Fruit fly (Drosophila melanogaster) whole organism, embryonic: ENCODE measurements around the gene hiro.

Source experiments
- B-H1 ChIP-seq: fragments of 200-800 bp; sonication (Bioruptor generic); IDR thresholded peaks from 3 replicates; pipeline ENCODE4 v1.3.6; 2022; ENCODE audit warnings: missing biosample characterization, missing genetic modification characterization
- Bteb2 ChIP-seq: fragments of 200-800 bp; sonication (Bioruptor generic); optimal IDR thresholded peaks from 2 replicates; lab custom pipeline; 2016; ENCODE audit warnings: missing biosample characterization, missing genetic modification characterization
- CG10462 ChIP-seq: fragments of 200-800 bp; sonication (Bioruptor generic); optimal IDR thresholded peaks from 2 replicates; lab custom pipeline; 2016; ENCODE audit warnings: missing biosample characterization, missing genetic modification characterization
- CG11723 ChIP-seq: fragments of 200-800 bp; sonication (Bioruptor generic); optimal IDR thresholded peaks from 2 replicates; lab custom pipeline; 2017; ENCODE audit warnings: missing biosample characterization, mild to moderate bottlenecking, missing genetic modification characterization
- CG12219 ChIP-seq: fragments of 200-800 bp; sonication (Bioruptor generic); optimal IDR thresholded peaks from 3 replicates; lab custom pipeline; 2018; ENCODE audit warnings: missing biosample characterization, mild to moderate bottlenecking, missing genetic modification characterization
- CG12659 ChIP-seq: fragments of 200-800 bp; sonication (Bioruptor generic); optimal IDR thresholded peaks from 3 replicates; lab custom pipeline; 2017; ENCODE audit warnings: mild to moderate bottlenecking, missing biosample characterization, missing genetic modification reagents, missing genetic modification characterization
- CG12744 ChIP-seq: fragments of 200-800 bp; sonication (Bioruptor generic); optimal IDR thresholded peaks from 2 replicates; lab custom pipeline; 2016; ENCODE audit warnings: missing biosample characterization, missing genetic modification characterization
- CG13296 ChIP-seq: fragments of 200-800 bp; sonication (Bioruptor generic); optimal IDR thresholded peaks from 3 replicates; lab custom pipeline; 2018; ENCODE audit warnings: missing biosample characterization, mild to moderate bottlenecking, missing genetic modification characterization
- CG1602 ChIP-seq: fragments of 200-800 bp; sonication (Bioruptor generic); optimal IDR thresholded peaks from 3 replicates; lab custom pipeline; 2016; ENCODE audit warnings: missing biosample characterization, missing genetic modification characterization
- CG18599 ChIP-seq: fragments of 200-800 bp; sonication (Bioruptor generic); optimal IDR thresholded peaks from 3 replicates; lab custom pipeline; 2017; ENCODE audit warnings: missing biosample characterization, missing genetic modification characterization, mild to moderate bottlenecking, moderate library complexity, missing genetic modification reagents
- CG2116 ChIP-seq: fragments of 200-800 bp; sonication (Bioruptor generic); optimal IDR thresholded peaks from 3 replicates; lab custom pipeline; 2018; ENCODE audit warnings: missing biosample characterization, mild to moderate bottlenecking, missing genetic modification characterization
- CG31441 ChIP-seq: fragments of 200-800 bp; sonication (Bioruptor generic); IDR thresholded peaks from 2 replicates; pipeline ENCODE4 v1.3.6; 2022; ENCODE audit warnings: missing biosample characterization, missing genetic modification characterization
- CG34376 ChIP-seq: fragments of 200-800 bp; sonication (Bioruptor generic); optimal IDR thresholded peaks from 2 replicates; lab custom pipeline; 2018; ENCODE audit warnings: missing biosample characterization, mild to moderate bottlenecking, missing genetic modification characterization
- CG3726 ChIP-seq: fragments of 200-800 bp; sonication (Bioruptor generic); IDR thresholded peaks from 3 replicates; pipeline ENCODE4, ENCODE4 v1.3.6; 2022; ENCODE audit warnings: missing biosample characterization, missing genetic modification characterization
- CG4360 ChIP-seq: fragments of 200-800 bp; sonication (Bioruptor generic); IDR thresholded peaks from 2 replicates; pipeline ENCODE4 v1.3.6; 2022; ENCODE audit warnings: missing biosample characterization, missing genetic modification characterization
- CG4617 ChIP-seq: fragments of 200-800 bp; sonication (Bioruptor generic); optimal IDR thresholded peaks from 3 replicates; lab custom pipeline; 2016; ENCODE audit warnings: missing biosample characterization, missing genetic modification characterization, borderline replicate concordance
- CG4730 ChIP-seq: fragments of 200-800 bp; sonication (Bioruptor generic); IDR thresholded peaks from 2 replicates; pipeline ENCODE4 v1.3.6; 2022; ENCODE audit warnings: missing biosample characterization, missing genetic modification characterization
- CG7928 ChIP-seq: fragments of 200-800 bp; sonication (Bioruptor generic); optimal IDR thresholded peaks from 2 replicates; lab custom pipeline; 2017; ENCODE audit warnings: missing biosample characterization, mild to moderate bottlenecking, missing genetic modification characterization
- CG7987 ChIP-seq: fragments of 200-800 bp; sonication (Bioruptor generic); optimal IDR thresholded peaks from 2 replicates; lab custom pipeline; 2018; ENCODE audit warnings: missing biosample characterization, mild to moderate bottlenecking, missing genetic modification characterization, moderate library complexity
- CG9437 ChIP-seq: fragments of 200-800 bp; sonication (Bioruptor generic); optimal IDR thresholded peaks from 2 replicates; lab custom pipeline; 2018; ENCODE audit warnings: missing biosample characterization, mild to moderate bottlenecking, missing genetic modification characterization
- CTCF ChIP-seq: fragments of 200-800 bp; sonication (Bioruptor generic); optimal IDR thresholded peaks from 2 replicates; lab custom pipeline; 2017; ENCODE audit warnings: missing biosample characterization, mild to moderate bottlenecking, missing genetic modification characterization, moderate library complexity
- Dad ChIP-seq: fragments of 200-800 bp; sonication (Bioruptor generic); optimal IDR thresholded peaks from 3 replicates; lab custom pipeline; 2016; ENCODE audit warnings: missing biosample characterization, missing genetic modification characterization
- Dip3 ChIP-seq: fragments of 200-800 bp; sonication (Bioruptor generic); optimal IDR thresholded peaks from 3 replicates; lab custom pipeline; 2016; ENCODE audit warnings: missing biosample characterization, missing genetic modification characterization
- Drgx ChIP-seq: fragments of 200-800 bp; sonication (Bioruptor generic); IDR thresholded peaks from 2 replicates; pipeline ENCODE4 v1.3.6; 2022; ENCODE audit warnings: missing biosample characterization, missing genetic modification characterization
- E2f2 ChIP-seq: fragments of 200-800 bp; sonication (Bioruptor generic); IDR thresholded peaks from 2 replicates; pipeline ENCODE4 v1.3.6; 2022; ENCODE audit warnings: missing biosample characterization, missing genetic modification characterization
- Fer3 ChIP-seq: fragments of 200-800 bp; sonication (Bioruptor generic); optimal IDR thresholded peaks from 2 replicates; lab custom pipeline; 2018; ENCODE audit warnings: missing biosample characterization, mild to moderate bottlenecking, missing genetic modification characterization, moderate library complexity
- Meics ChIP-seq: fragments of 200-800 bp; sonication (Bioruptor generic); optimal IDR thresholded peaks from 2 replicates; lab custom pipeline; 2017; ENCODE audit warnings: missing biosample characterization, mild to moderate bottlenecking, missing genetic modification characterization
- Mes4 ChIP-seq: fragments of 200-800 bp; sonication (Bioruptor generic); optimal IDR thresholded peaks from 2 replicates; lab custom pipeline; 2016; ENCODE audit warnings: missing biosample characterization, missing genetic modification characterization
- Neu2 ChIP-seq: fragments of 200-800 bp; sonication (Bioruptor generic); optimal IDR thresholded peaks from 3 replicates; lab custom pipeline; 2016; ENCODE audit warnings: missing biosample characterization, missing genetic modification characterization, borderline replicate concordance
- Nf-YA ChIP-seq: fragments of 200-800 bp; sonication (Bioruptor generic); IDR thresholded peaks from 2 replicates; pipeline ENCODE4 v1.3.6; 2022; ENCODE audit warnings: missing biosample characterization, missing genetic modification characterization
- Pdp1 ChIP-seq, 2 experiments: fragments of 200-800 bp; sonication (Bioruptor generic); optimal IDR thresholded peaks; 3 replicates each; lab custom pipeline; 2016; ENCODE audit warnings: missing biosample characterization in 2 of 2, missing genetic modification characterization in 2 of 2, mild to moderate bottlenecking in 1 of 2, moderate library complexity in 1 of 2
- Side ChIP-seq: fragments of 200-800 bp; sonication (Bioruptor generic); optimal IDR thresholded peaks from 2 replicates; lab custom pipeline; 2016; ENCODE audit warnings: missing biosample characterization, missing genetic modification characterization
- Sry-δ ChIP-seq: fragments of 200-800 bp; sonication (Bioruptor generic); optimal IDR thresholded peaks from 2 replicates; lab custom pipeline; 2016; ENCODE audit warnings: missing biosample characterization, missing genetic modification characterization
- al ChIP-seq: fragments of 200-800 bp; sonication (Bioruptor generic); IDR thresholded peaks from 2 replicates; pipeline ENCODE4 v1.3.6; 2022; ENCODE audit warnings: missing biosample characterization, missing genetic modification characterization
- br ChIP-seq: fragments of >200 bp; optimal IDR thresholded peaks from 2 replicates; lab custom pipeline; 2017
- corto ChIP-seq: fragments of 200-800 bp; sonication (Bioruptor generic); optimal IDR thresholded peaks from 2 replicates; lab custom pipeline; 2016; ENCODE audit warnings: missing biosample characterization, mild to moderate bottlenecking, missing genetic modification characterization, moderate library complexity
- fd64A ChIP-seq: fragments of 200-800 bp; sonication (Bioruptor generic); optimal IDR thresholded peaks from 3 replicates; lab custom pipeline; 2018; ENCODE audit warnings: missing biosample characterization, mild to moderate bottlenecking, missing genetic modification characterization
- gem ChIP-seq: fragments of 200-800 bp; sonication (Bioruptor generic); optimal IDR thresholded peaks from 2 replicates; lab custom pipeline; 2019; ENCODE audit warnings: missing biosample characterization, mild to moderate bottlenecking, missing genetic modification characterization, moderate library complexity
- gfzf ChIP-seq: fragments of 200-800 bp; sonication (Bioruptor generic); optimal IDR thresholded peaks from 2 replicates; lab custom pipeline; 2016; ENCODE audit warnings: missing biosample characterization, mild to moderate bottlenecking, missing genetic modification characterization, moderate library complexity
- gt ChIP-seq: fragments of 200-800 bp; sonication (Bioruptor generic); IDR thresholded peaks from 2 replicates; pipeline ENCODE4 v1.3.6; 2022; ENCODE audit warnings: missing biosample characterization, missing genetic modification characterization
- ind ChIP-seq: fragments of 200-800 bp; sonication (Bioruptor generic); optimal IDR thresholded peaks from 3 replicates; lab custom pipeline; 2016; ENCODE audit warnings: missing biosample characterization, missing genetic modification characterization
- inv ChIP-seq: fragments of 200-800 bp; sonication (Bioruptor generic); IDR thresholded peaks from 2 replicates; pipeline ENCODE4 v1.3.6; 2022; ENCODE audit warnings: missing biosample characterization, missing genetic modification characterization; ENCODE audit not compliant: partially characterized antibody
- jumu ChIP-seq: fragments of 200-800 bp; sonication (Bioruptor generic); optimal IDR thresholded peaks from 3 replicates; lab custom pipeline; 2016; ENCODE audit warnings: missing biosample characterization, missing genetic modification characterization
- lilli ChIP-seq: fragments of 200-800 bp; sonication (Bioruptor generic); optimal IDR thresholded peaks from 3 replicates; lab custom pipeline; 2016; ENCODE audit warnings: missing biosample characterization, missing genetic modification characterization
- nerfin-2 ChIP-seq: fragments of 200-800 bp; sonication (Bioruptor generic); IDR thresholded peaks from 2 replicates; pipeline ENCODE4 v1.3.6; 2022; ENCODE audit warnings: missing biosample characterization, missing genetic modification characterization; ENCODE audit not compliant: partially characterized antibody
- onecut ChIP-seq: fragments of 200-800 bp; sonication (Bioruptor generic); IDR thresholded peaks from 2 replicates; pipeline ENCODE4 v1.3.6; 2022; ENCODE audit warnings: missing biosample characterization, missing genetic modification characterization
- repo ChIP-seq: fragments of 200-800 bp; sonication (Bioruptor generic); optimal IDR thresholded peaks from 2 replicates; lab custom pipeline; 2016; ENCODE audit warnings: missing biosample characterization, missing genetic modification characterization
- so ChIP-seq: fragments of 200-800 bp; sonication (Bioruptor generic); IDR thresholded peaks from 3 replicates; pipeline ENCODE4 v1.3.6; 2022; ENCODE audit warnings: missing biosample characterization, missing genetic modification characterization
- tap ChIP-seq: fragments of 200-800 bp; optimal IDR thresholded peaks from 3 replicates; lab custom pipeline; 2019; ENCODE audit warnings: missing biosample characterization, mild to moderate bottlenecking, missing genetic modification characterization, moderate library complexity
- tin ChIP-seq: fragments of 200-800 bp; sonication (Bioruptor generic); optimal IDR thresholded peaks from 3 replicates; lab custom pipeline; 2016; ENCODE audit warnings: missing biosample characterization, missing genetic modification characterization
- z ChIP-seq: fragments of 200-800 bp; sonication (Bioruptor generic); IDR thresholded peaks from 3 replicates; pipeline ENCODE4 v1.3.6; 2022; ENCODE audit warnings: missing biosample characterization, missing genetic modification characterization

hiro gene

DNA sequence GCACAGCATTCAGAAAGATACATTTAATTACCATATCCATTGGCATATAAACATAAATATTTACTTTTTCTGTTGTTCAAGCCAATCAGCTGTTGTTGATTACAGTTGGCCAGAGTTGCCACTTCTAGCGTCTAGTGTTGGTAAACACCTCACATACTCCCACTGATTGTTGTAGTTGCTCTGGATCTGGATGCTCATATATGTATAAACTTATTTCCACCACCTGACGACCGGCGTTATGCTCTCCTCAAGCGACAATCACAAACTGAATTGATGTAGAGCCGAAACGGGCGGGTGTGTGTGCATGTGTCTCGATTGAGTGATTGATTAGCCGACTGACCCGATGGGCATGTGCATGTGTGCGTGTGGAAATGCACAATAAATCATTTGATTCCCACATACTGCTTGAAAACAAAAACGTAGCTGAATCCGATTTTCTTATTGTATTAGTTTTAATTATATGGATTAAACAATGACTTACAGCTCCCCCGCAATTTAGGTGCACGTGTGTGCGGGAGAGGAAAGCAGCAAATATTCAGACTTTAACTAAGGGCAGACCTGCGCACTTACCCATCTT lies 5.9 kb downstream of the hiro start (continued):
- TF ChIP-seq corto (GFP tag; lab: Kevin White, UChicago) (no peak), CG9437 (GFP tag; lab: Kevin White, UChicago) (peak; percentile 1), CG18599 (GFP tag; lab: Kevin White, UChicago) (peak; percentile 65), CG31441 (GFP tag; lab: Robert Waterston, UW) (0 out of 2 replicates have a peak, but pooled peaks have one; percentile 23), gfzf (GFP tag; lab: Kevin White, UChicago) (peak; percentile 10), E2f2 (peak; percentile 36; the same call in 1 of the 2 replicates), CG13296 (GFP tag; lab: Kevin White, UChicago) (peak; percentile 31), Bteb2 (GFP tag; lab: Kevin White, UChicago) (peak; percentile 43), ind (GFP tag; lab: Kevin White, UChicago) (peak; percentile 24), CG12744 (GFP tag; lab: Kevin White, UChicago) (no peak), Dip3 (GFP tag; lab: Kevin White, UChicago) (peak; percentile 29), so (GFP tag; lab: Robert Waterston, UW) (peak; percentile 40; the same call in 1 of the 3 replicates), CG4360 (GFP tag; lab: Robert Waterston, UW) (0 out of 2 replicates have a peak, but pooled peaks have one; percentile 28), B-H1 (GFP tag; lab: Robert Waterston, UW) (no peak), CG4617 (GFP tag; lab: Kevin White, UChicago) (peak; percentile 26), CG12659 (GFP tag; lab: Kevin White, UChicago) (peak; percentile 80), gem (no peak), Sry-δ (peak; percentile 53), tin (GFP tag; lab: Kevin White, UChicago) (peak; percentile 44), lilli (GFP tag; lab: Kevin White, UChicago) (peak; percentile 46), tap (peak; percentile 17), br (lab: Kevin White, UChicago) (no peak), inv (GFP tag; lab: Robert Waterston, UW) (no peak), Dad (GFP tag; lab: Kevin White, UChicago) (peak; percentile 63), Side (peak; percentile 29), al (no peak), CG10462 (no peak), CG3726 (GFP tag; lab: Robert Waterston, UW) (no peak), Meics (GFP tag; lab: Kevin White, UChicago) (peak; percentile 38), z (peak; percentile 67; the same call in 2 of the 3 replicates), Pdp1 (GFP tag; optimal IDR thresholded peaks at IDR 0.05; lab: Kevin White, UChicago) (peak; percentile 23 to 45), Neu2 (GFP tag; lab: Kevin White, UChicago) (no peak), Fer3 (tag; lab: Kevin White, UChicago) (peak; percentile 24), gt (GFP tag; lab: Robert Waterston, UW) (no peak), repo (GFP tag; lab: Kevin White, UChicago) (no peak), CG2116 (GFP tag; lab: Kevin White, UChicago) (peak; percentile 37), fd64A (GFP tag; lab: Kevin White, UChicago) (no peak), CG12219 (GFP tag; lab: Kevin White, UChicago) (no peak), jumu (GFP tag; lab: Kevin White, UChicago) (peak; percentile 2), CG34376 (GFP tag; lab: Kevin White, UChicago) (peak; percentile 45), CG4730 (no peak), CG1602 (GFP tag; lab: Kevin White, UChicago) (no peak), Drgx (no peak), CG11723 (GFP tag; lab: Kevin White, UChicago) (no peak), CG7987 (GFP tag; lab: Kevin White, UChicago) (peak; percentile 9), Mes4 (GFP tag; lab: Kevin White, UChicago) (no peak), CG7928 (GFP tag; lab: Kevin White, UChicago) (no peak), onecut (GFP tag; lab: Robert Waterston, UW) (no peak), nerfin-2 (no peak), Nf-YA (no peak), CTCF (GFP tag; lab: Kevin White, UChicago) (peak; percentile 35)
